Fruit fly (Drosophila melanogaster) whole organism, embryonic: ENCODE measurements around the gene CG13720.

Source experiments
- CG11456 ChIP-seq: fragments of 200-800 bp; sonication (Bioruptor generic); IDR thresholded peaks from 3 replicates; pipeline ENCODE4 v1.3.6; 2022; ENCODE audit warnings: missing biosample characterization, missing genetic modification characterization
- CG34224 ChIP-seq: fragments of 200-800 bp; sonication (Bioruptor generic); IDR thresholded peaks from 3 replicates; pipeline ENCODE4 v1.3.6; 2022; ENCODE audit warnings: missing biosample characterization, missing genetic modification characterization; ENCODE audit not compliant: partially characterized antibody
- CG6175 ChIP-seq: fragments of 200-800 bp; sonication (Bioruptor generic); IDR thresholded peaks from 3 replicates; pipeline ENCODE4 v1.3.6; 2022; ENCODE audit warnings: missing biosample characterization, missing genetic modification characterization
- CG8478 ChIP-seq: fragments of >200 bp; optimal IDR thresholded peaks from 2 replicates; lab custom pipeline; 2018
- CG9437 ChIP-seq: fragments of 200-800 bp; sonication (Bioruptor generic); optimal IDR thresholded peaks from 2 replicates; lab custom pipeline; 2018; ENCODE audit warnings: missing biosample characterization, mild to moderate bottlenecking, missing genetic modification characterization
- Fer3 ChIP-seq: fragments of 200-800 bp; sonication (Bioruptor generic); optimal IDR thresholded peaks from 2 replicates; lab custom pipeline; 2018; ENCODE audit warnings: missing biosample characterization, mild to moderate bottlenecking, missing genetic modification characterization, moderate library complexity
- dpn ChIP-seq, 2 experiments: fragments of 200-800 bp; sonication (Bioruptor generic); optimal IDR thresholded peaks; 3 replicates each; lab custom pipeline; 2016; ENCODE audit warnings: missing biosample characterization in 2 of 2, missing genetic modification characterization in 2 of 2
- sqz ChIP-seq: fragments of 200-800 bp; sonication (Bioruptor generic); optimal IDR thresholded peaks from 3 replicates; lab custom pipeline; 2018; ENCODE audit warnings: missing biosample characterization, mild to moderate bottlenecking, missing genetic modification characterization

dm6 chr3L:4472768-4473167 lies 27.5 kb downstream of the CG13720 start, which contains the start of gene CG11349:
- no peak for TF ChIP-seq CG9437
- TF ChIP-seq Fer3 (tag; lab: Kevin White, UChicago) = no peak
- TF ChIP-seq CG8478 (lab: Kevin White, UChicago) = no peak
- TF ChIP-seq CG11456 (GFP tag; lab: Robert Waterston, UW) = no peak
- no peak for TF ChIP-seq CG6175 (GFP tag; lab: Robert Waterston, UW)
- TF ChIP-seq CG34224 (GFP tag; lab: Robert Waterston, UW) = no peak
- TF ChIP-seq dpn (GFP tag; optimal IDR thresholded peaks at IDR 0.05; lab: Kevin White, UChicago) = no peak
- no peak for TF ChIP-seq sqz (GFP tag; lab: Kevin White, UChicago)
